Fruit fly (Drosophila melanogaster): ENCODE measurements around the gene Klp68D.

DNA sequence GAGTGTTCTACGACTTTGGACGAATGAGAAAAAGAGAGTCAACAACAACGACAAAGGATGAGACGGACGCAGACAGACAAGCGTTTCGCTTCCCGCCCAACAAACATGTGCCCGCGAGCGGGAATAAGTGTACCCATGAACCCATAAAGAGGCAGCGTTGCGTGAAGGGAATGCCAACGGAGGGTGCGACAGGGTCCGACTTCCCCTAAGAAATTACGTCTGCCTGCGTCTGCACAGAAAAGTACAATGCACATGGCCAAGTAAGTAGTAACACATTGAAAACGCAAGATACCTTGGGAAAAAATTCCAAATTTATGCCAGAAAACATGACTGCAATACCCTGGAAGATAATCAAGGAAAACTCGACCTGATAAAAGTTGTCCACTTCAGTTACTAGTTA, 35.8 kb downstream of the Klp68D start:
- TF ChIP-seq HLH106 (tag; optimal IDR thresholded peaks at IDR 0.05): no peak
- no peak for TF ChIP-seq br (GFP tag; optimal IDR thresholded peaks at IDR 0.05)
- no peak for TF ChIP-seq woc (GFP tag; optimal IDR thresholded peaks at IDR 0.05)
- TF ChIP-seq lola (GFP tag; optimal IDR thresholded peaks at IDR 0.05): no peak
- TF ChIP-seq psq (GFP tag; optimal IDR thresholded peaks at IDR 0.05): no peak
- TF ChIP-seq OdsH (GFP tag; optimal IDR thresholded peaks at IDR 0.05): no peak
- no peak for TF ChIP-seq GATAd (GFP tag; optimal IDR thresholded peaks at IDR 0.05)
- TF ChIP-seq pan (optimal IDR thresholded peaks at IDR 0.05): no peak
- TF ChIP-seq CrebA (GFP tag; optimal IDR thresholded peaks at IDR 0.05; ENCODE audit: borderline replicate concordance): no peak
- no peak for TF ChIP-seq Sp1 (GFP tag; optimal IDR thresholded peaks at IDR 0.05)
- TF ChIP-seq CG32264 (GFP tag; optimal IDR thresholded peaks at IDR 0.05): no peak
- no peak for TF ChIP-seq N (GFP tag; optimal IDR thresholded peaks at IDR 0.05)
- no peak for TF ChIP-seq dmrt93B (GFP tag; optimal IDR thresholded peaks at IDR 0.05)
- no peak for TF ChIP-seq CG9705 (GFP tag; optimal IDR thresholded peaks at IDR 0.05)
